Worm (Caenorhabditis elegans) whole organism, L3 larva: ENCODE measurements around the gene Y73B3A.20.
"Not testable (repeated sequence)": the region's sequence is repeated elsewhere in the genome, so short reads cannot be mapped to it uniquely, and the experiment has no call there.

Experiments
- R02D3.7 ChIP-seq: fragments of 150-350 bp; optimal IDR thresholded peaks from 2 replicates; lab custom pipeline; 2014; ENCODE audit warnings: missing biosample characterization, missing genetic modification characterization
- ZK546.5 ChIP-seq: sonication (generic microtip); optimal IDR thresholded peaks from 2 replicates; lab custom pipeline; 2017; ENCODE audit warnings: missing biosample characterization, missing genetic modification characterization
- aly-2 ChIP-seq: fragments of 150-350 bp; optimal IDR thresholded peaks from 2 replicates; lab custom pipeline; 2014; ENCODE audit warnings: missing biosample characterization, missing genetic modification characterization
- ama-1 ChIP-seq: fragments of 150-350 bp; optimal IDR thresholded peaks from 2 replicates; lab custom pipeline; 2018
- ceh-16 ChIP-seq: sonication (generic microtip); optimal IDR thresholded peaks from 2 replicates; lab custom pipeline; 2017; ENCODE audit warnings: missing biosample characterization, missing genetic modification characterization
- ceh-28 ChIP-seq: fragments of 150-350 bp; optimal IDR thresholded peaks from 2 replicates; lab custom pipeline; 2014; ENCODE audit warnings: missing biosample characterization, missing genetic modification reagents, missing genetic modification characterization
- ceh-82 ChIP-seq: fragments of 150-350 bp; optimal IDR thresholded peaks from 2 replicates; lab custom pipeline; 2014; ENCODE audit warnings: missing biosample characterization, missing genetic modification characterization
- ceh-9 ChIP-seq: sonication (generic microtip); optimal IDR thresholded peaks from 2 replicates; lab custom pipeline; 2018; ENCODE audit warnings: missing biosample characterization, missing genetic modification characterization
- daf-12 ChIP-seq: fragments of 150-350 bp; optimal IDR thresholded peaks from 2 replicates; lab custom pipeline; 2014; ENCODE audit warnings: missing biosample characterization, missing genetic modification reagents, missing genetic modification characterization
- egl-27 ChIP-seq: sonication (generic microtip); optimal IDR thresholded peaks from 4 replicates; lab custom pipeline; 2017; ENCODE audit warnings: missing biosample characterization, missing genetic modification reagents, missing genetic modification characterization
- egl-5 ChIP-seq: fragments of 150-350 bp; optimal IDR thresholded peaks from 2 replicates; lab custom pipeline; 2017; ENCODE audit warnings: missing biosample characterization, missing genetic modification reagents, missing genetic modification characterization, inconsistent platforms
- elt-1 ChIP-seq: fragments of 150-350 bp; optimal IDR thresholded peaks from 2 replicates; lab custom pipeline; 2014; ENCODE audit warnings: missing biosample characterization, missing genetic modification characterization
- elt-2 ChIP-seq: sonication (generic microtip); optimal IDR thresholded peaks from 2 replicates; lab custom pipeline; 2016; ENCODE audit warnings: missing genetic modification reagents, mild to moderate bottlenecking, missing genetic modification characterization, missing compliant biosample characterization
- elt-3 ChIP-seq, 3 experiments: fragments of 150-350 bp in 1 of 3; sonication (generic microtip) in 2 of 3; optimal IDR thresholded peaks; 2 replicates in 2 of 3; 4 replicates in 1 of 3; lab custom pipeline; 2014 to 2017; ENCODE audit warnings: missing biosample characterization in 3 of 3, missing genetic modification characterization in 3 of 3
- eor-1 ChIP-seq, 2 experiments: fragments of 150-350 bp; optimal IDR thresholded peaks; 2 replicates each; lab custom pipeline; 2014 to 2018; ENCODE audit warnings: missing biosample characterization in 2 of 2, missing genetic modification characterization in 2 of 2
- fkh-10 ChIP-seq: sonication (generic microtip); optimal IDR thresholded peaks from 2 replicates; lab custom pipeline; 2017; ENCODE audit warnings: missing biosample characterization, missing genetic modification reagents, missing genetic modification characterization
- fkh-2 ChIP-seq: fragments of 150-350 bp; optimal IDR thresholded peaks from 2 replicates; lab custom pipeline; 2014; ENCODE audit warnings: missing biosample characterization, missing genetic modification reagents, missing genetic modification characterization
- hmg-11 ChIP-seq: sonication (generic microtip); optimal IDR thresholded peaks from 2 replicates; lab custom pipeline; 2016; ENCODE audit warnings: missing genetic modification characterization, missing compliant biosample characterization
- lin-15B ChIP-seq: fragments of 150-350 bp; optimal IDR thresholded peaks from 2 replicates; lab custom pipeline; 2014; ENCODE audit warnings: missing biosample characterization, missing genetic modification characterization
- lin-39 ChIP-seq: fragments of 150-350 bp; optimal IDR thresholded peaks from 2 replicates; lab custom pipeline; 2018; ENCODE audit warnings: missing biosample characterization, missing genetic modification reagents, missing genetic modification characterization
- lsy-12 ChIP-seq: sonication (generic microtip); optimal IDR thresholded peaks from 2 replicates; lab custom pipeline; 2016; ENCODE audit warnings: mild to moderate bottlenecking, missing genetic modification characterization, missing compliant biosample characterization
- mdl-1 ChIP-seq: fragments of 150-350 bp; optimal IDR thresholded peaks from 2 replicates; lab custom pipeline; 2014; ENCODE audit warnings: missing biosample characterization, missing genetic modification characterization
- nfya-1 ChIP-seq: sonication (generic microtip); optimal IDR thresholded peaks from 2 replicates; lab custom pipeline; 2017; ENCODE audit warnings: missing genetic modification characterization, mild to moderate bottlenecking, missing compliant biosample characterization, antibody characterized with exemption, moderate library complexity; ENCODE audit not compliant: insufficient read depth
- nhr-12 ChIP-seq: fragments of 150-350 bp; optimal IDR thresholded peaks from 2 replicates; lab custom pipeline; 2014; ENCODE audit warnings: missing biosample characterization, missing genetic modification characterization
- nhr-23 ChIP-seq: fragments of 150-350 bp; optimal IDR thresholded peaks from 2 replicates; lab custom pipeline; 2014; ENCODE audit warnings: missing biosample characterization, missing genetic modification reagents, missing genetic modification characterization
- nhr-237 ChIP-seq: fragments of 150-350 bp; optimal IDR thresholded peaks from 2 replicates; lab custom pipeline; 2014; ENCODE audit warnings: missing biosample characterization, missing genetic modification characterization
- nhr-25 ChIP-seq: sonication (generic microtip); optimal IDR thresholded peaks from 2 replicates; lab custom pipeline; 2017; ENCODE audit warnings: missing biosample characterization, missing genetic modification characterization
- nhr-43 ChIP-seq: sonication (generic microtip); optimal IDR thresholded peaks from 2 replicates; lab custom pipeline; 2016; ENCODE audit warnings: mild to moderate bottlenecking, missing genetic modification characterization, missing compliant biosample characterization; ENCODE audit not compliant: poor library complexity, severe bottlenecking
- nhr-76 ChIP-seq: fragments of 150-350 bp; sonication (generic microtip); optimal IDR thresholded peaks from 5 replicates; lab custom pipeline; 2014; ENCODE audit warnings: missing biosample characterization, missing genetic modification characterization
- pha-4 ChIP-seq: fragments of 150-350 bp; optimal IDR thresholded peaks from 2 replicates; lab custom pipeline; 2014; ENCODE audit warnings: missing biosample characterization, missing genetic modification reagents, missing genetic modification characterization
- pqm-1 ChIP-seq: fragments of 150-350 bp; optimal IDR thresholded peaks from 2 replicates; lab custom pipeline; 2017; ENCODE audit warnings: missing biosample characterization, missing genetic modification characterization, inconsistent platforms
- sea-2 ChIP-seq: fragments of 150-350 bp; sonication (generic microtip); optimal IDR thresholded peaks from 4 replicates; lab custom pipeline; 2014; ENCODE audit warnings: missing biosample characterization, missing genetic modification reagents, missing genetic modification characterization
- tbx-2 ChIP-seq: sonication (generic microtip); optimal IDR thresholded peaks from 2 replicates; lab custom pipeline; 2016; ENCODE audit warnings: mild to moderate bottlenecking, missing genetic modification characterization, missing compliant biosample characterization
- unc-62 ChIP-seq: fragments of 150-350 bp; sonication (generic microtip); optimal IDR thresholded peaks from 4 replicates; lab custom pipeline; 2014; ENCODE audit warnings: missing biosample characterization, missing genetic modification reagents, missing genetic modification characterization
- ztf-11 ChIP-seq: fragments of 150-350 bp; optimal IDR thresholded peaks from 2 replicates; lab custom pipeline; 2014; ENCODE audit warnings: missing biosample characterization, missing genetic modification characterization

Y73B3A.20 gene

ce11 chrX:47484-47883 is at the start of gene Y73B3A.20:
Gene Y73B3A.20 (plus strand): TSS chrX:47690.
- not testable (repeated sequence) for TF ChIP-seq nhr-43 (tag; lab: Kevin White, UChicago); fkh-10; lin-39 (tag; lab: Kevin White, UChicago)

- no peak for TF ChIP-seq pqm-1 (tag; lab: Kevin White, UChicago)
- TF ChIP-seq ceh-82 (tag; lab: Kevin White, UChicago) = no peak
- TF ChIP-seq nfya-1 (tag; lab: Kevin White, UChicago) = no peak
- no peak for TF ChIP-seq egl-27 (tag; lab: Kevin White, UChicago)
- TF ChIP-seq unc-62 (GFP tag; lab: Kevin White, UChicago) = no peak
- TF ChIP-seq eor-1 (tag; optimal IDR thresholded peaks at IDR 0.05; lab: Kevin White, UChicago) = no peak
- no peak for TF ChIP-seq ceh-9 (tag; lab: Kevin White, UChicago)
- no peak for TF ChIP-seq ztf-11
- no peak for TF ChIP-seq elt-1
- TF ChIP-seq ama-1 (lab: Kevin White, UChicago) = no peak
- TF ChIP-seq nhr-237 (tag; lab: Kevin White, UChicago) = no peak
- no peak for TF ChIP-seq aly-2 (tag; lab: Kevin White, UChicago)
- TF ChIP-seq hmg-11 (tag; lab: Kevin White, UChicago) = no peak
- TF ChIP-seq ceh-16 (tag; lab: Kevin White, UChicago) = no peak
- TF ChIP-seq egl-5 (tag; lab: Kevin White, UChicago) = no peak
- TF ChIP-seq nhr-25 (tag; lab: Kevin White, UChicago) = no peak
- TF ChIP-seq pha-4 (tag; lab: Kevin White, UChicago) = no peak
These were observed 37.3 kb upstream of the Y73B3A.20 start for ce11 chrX:10192-10591.

- peak; percentile 64 for TF ChIP-seq elt-2
- TF ChIP-seq, all 47 proteins: peak for 1; not testable (repeated sequence) for 46
These were observed 36.2 kb upstream of the Y73B3A.20 start for ce11 chrX:11145-11752.

ce11 chrX:46833-47232 is 657 bp upstream of the Y73B3A.20 start, which contains the start of gene Y73B3A.1:
Gene Y73B3A.1 (minus strand): TSS chrX:46933.
- TF ChIP-seq nhr-25 (tag; lab: Kevin White, UChicago); nhr-76 (tag; lab: Kevin White, UChicago); unc-62 (GFP tag; lab: Kevin White, UChicago): not testable (repeated sequence)

- TF ChIP-seq lin-15B (tag; lab: Kevin White, UChicago) = peak; percentile 31
- peak; percentile 24 for TF ChIP-seq elt-2
- TF ChIP-seq nhr-23 (tag; lab: Kevin White, UChicago) = peak; percentile 31
These were observed 11.6 kb downstream of the Y73B3A.20 start for ce11 chrX:59084-59483.

ce11 chrX:84602-85001 is 37.1 kb downstream of the Y73B3A.20 start:
- TF ChIP-seq nhr-76 (tag; lab: Kevin White, UChicago) (no peak), ceh-28 (tag; lab: Kevin White, UChicago) (peak; percentile 84)

- no peak for TF ChIP-seq R02D3.7 (tag; lab: Kevin White, UChicago)
- no peak for TF ChIP-seq ZK546.5
- no peak for TF ChIP-seq sea-2
- no peak for TF ChIP-seq fkh-2 (tag; lab: Kevin White, UChicago)
- no peak for TF ChIP-seq daf-12
- no peak for TF ChIP-seq lsy-12 (tag; lab: Kevin White, UChicago)
- TF ChIP-seq nhr-12 (tag; lab: Kevin White, UChicago) = no peak
- no peak for TF ChIP-seq elt-3 (tag; optimal IDR thresholded peaks at IDR 0.05; lab: Kevin White, UChicago)
- TF ChIP-seq nhr-43 (tag; lab: Kevin White, UChicago) = no peak
- no peak for TF ChIP-seq mdl-1
- TF ChIP-seq elt-1 = no peak
- TF ChIP-seq fkh-10 = no peak
- no peak for TF ChIP-seq lin-15B (tag; lab: Kevin White, UChicago)
- no peak for TF ChIP-seq eor-1 (tag; optimal IDR thresholded peaks at IDR 0.05; lab: Kevin White, UChicago)
- TF ChIP-seq nhr-25 (tag; lab: Kevin White, UChicago) = no peak
- no peak for TF ChIP-seq unc-62 (GFP tag; lab: Kevin White, UChicago)
- TF ChIP-seq ztf-11 = no peak
- TF ChIP-seq tbx-2 = no peak
- TF ChIP-seq elt-2 = no peak
These were observed 41.4 kb downstream of the Y73B3A.20 start for ce11 chrX:88905-89304.
